Fruit fly (Drosophila melanogaster) whole organism, embryonic: Measurements from ENCODE around the gene CG31131.

Source experiments
- Ada2b ChIP-seq: fragments of 200-800 bp; sonication (Bioruptor generic); IDR thresholded peaks from 2 replicates; pipeline ENCODE4 v1.3.6; 2022; ENCODE audit warnings: missing biosample characterization, missing genetic modification characterization
- Atf3 ChIP-seq: fragments of 200-800 bp; sonication (Bioruptor generic); optimal IDR thresholded peaks from 3 replicates; lab custom pipeline; 2016; ENCODE audit warnings: missing biosample characterization, missing genetic modification characterization
- B-H2 ChIP-seq: fragments of 200-800 bp; sonication (Bioruptor generic); optimal IDR thresholded peaks from 2 replicates; lab custom pipeline; 2018; ENCODE audit warnings: missing biosample characterization, mild to moderate bottlenecking, missing genetic modification characterization
- CG10462 ChIP-seq: fragments of 200-800 bp; sonication (Bioruptor generic); optimal IDR thresholded peaks from 2 replicates; lab custom pipeline; 2016; ENCODE audit warnings: missing biosample characterization, missing genetic modification characterization
- CG11093 ChIP-seq: fragments of 200-800 bp; sonication (Bioruptor generic); IDR thresholded peaks from 3 replicates; pipeline ENCODE4 v1.3.6; 2022; ENCODE audit warnings: missing biosample characterization, missing genetic modification characterization
- CG13775 ChIP-seq: fragments of 200-800 bp; sonication (Bioruptor generic); optimal IDR thresholded peaks from 3 replicates; lab custom pipeline; 2017; ENCODE audit warnings: missing biosample characterization, mild to moderate bottlenecking, missing genetic modification characterization
- CG14667 ChIP-seq: fragments of 200-800 bp; sonication (Bioruptor generic); IDR thresholded peaks from 2 replicates; pipeline ENCODE4 v1.3.6; 2022; ENCODE audit warnings: missing biosample characterization, missing genetic modification characterization
- CG1603 ChIP-seq: fragments of 200-800 bp; sonication (Bioruptor generic); optimal IDR thresholded peaks from 2 replicates; lab custom pipeline; 2019; ENCODE audit warnings: missing biosample characterization, mild to moderate bottlenecking, missing genetic modification characterization, moderate library complexity
- CG2678 ChIP-seq: fragments of 200-800 bp; sonication (Bioruptor generic); optimal IDR thresholded peaks from 3 replicates; lab custom pipeline; 2019; ENCODE audit warnings: missing biosample characterization, mild to moderate bottlenecking, missing genetic modification characterization, moderate library complexity
- CG31224 ChIP-seq: fragments of 200-800 bp; sonication (Bioruptor generic); IDR thresholded peaks from 2 replicates; pipeline ENCODE4 v1.3.6; 2022; ENCODE audit warnings: missing biosample characterization, missing genetic modification characterization
- CG3995 ChIP-seq: fragments of 200-800 bp; sonication (Bioruptor generic); optimal IDR thresholded peaks from 3 replicates; lab custom pipeline; 2016; ENCODE audit warnings: missing biosample characterization, missing genetic modification characterization
- CG7357 ChIP-seq: fragments of 200-800 bp; sonication (Bioruptor generic); IDR thresholded peaks from 3 replicates; pipeline ENCODE4 v1.3.6; 2022; ENCODE audit warnings: missing biosample characterization, missing genetic modification characterization
- CG8388 ChIP-seq: fragments of 200-800 bp; sonication (Bioruptor generic); optimal IDR thresholded peaks from 2 replicates; lab custom pipeline; 2019; ENCODE audit warnings: missing biosample characterization, mild to moderate bottlenecking, missing genetic modification characterization, moderate library complexity
- CG8924 ChIP-seq: fragments of 200-800 bp; optimal IDR thresholded peaks from 3 replicates; lab custom pipeline; 2019; ENCODE audit warnings: missing biosample characterization, mild to moderate bottlenecking, missing genetic modification characterization, moderate library complexity
- CG9797 ChIP-seq: fragments of 200-800 bp; sonication (Bioruptor generic); optimal IDR thresholded peaks from 3 replicates; lab custom pipeline; 2018; ENCODE audit warnings: missing biosample characterization, mild to moderate bottlenecking, missing genetic modification characterization
- Camta ChIP-seq: fragments of 200-800 bp; sonication (Bioruptor generic); optimal IDR thresholded peaks from 2 replicates; lab custom pipeline; 2016; ENCODE audit warnings: missing biosample characterization, missing genetic modification characterization
- Chrac-16 ChIP-seq: fragments of 200-800 bp; sonication (Bioruptor generic); optimal IDR thresholded peaks from 3 replicates; lab custom pipeline; 2016; ENCODE audit warnings: missing biosample characterization, missing genetic modification characterization
- Doc2 ChIP-seq: fragments of 200-800 bp; sonication (Bioruptor generic); IDR thresholded peaks from 2 replicates; pipeline ENCODE4 v1.3.6; 2022; ENCODE audit warnings: missing biosample characterization, missing genetic modification characterization
- Ets97D ChIP-seq: fragments of 200-800 bp; sonication (Bioruptor generic); optimal IDR thresholded peaks from 3 replicates; lab custom pipeline; 2016; ENCODE audit warnings: missing biosample characterization, missing genetic modification characterization
- Hand ChIP-seq: fragments of 200-800 bp; sonication (Bioruptor generic); optimal IDR thresholded peaks from 2 replicates; lab custom pipeline; 2017; ENCODE audit warnings: mild to moderate bottlenecking, missing biosample characterization, missing genetic modification reagents, missing genetic modification characterization
- Max ChIP-seq: fragments of 200-800 bp; sonication (Bioruptor generic); optimal IDR thresholded peaks from 2 replicates; lab custom pipeline; 2016; ENCODE audit warnings: missing biosample characterization, mild to moderate bottlenecking, missing genetic modification characterization
- fd96Cb ChIP-seq: fragments of 200-800 bp; sonication (Bioruptor generic); optimal IDR thresholded peaks from 2 replicates; lab custom pipeline; 2018; ENCODE audit warnings: missing biosample characterization, mild to moderate bottlenecking, missing genetic modification characterization, moderate library complexity
- lov ChIP-seq, 2 experiments: fragments of 200-800 bp in 1 of 2; fragments of >200 bp in 1 of 2; sonication (Bioruptor generic) in 1 of 2; IDR thresholded peaks in 1 of 2; optimal IDR thresholded peaks in 1 of 2; 2 replicates in 1 of 2; 3 replicates in 1 of 2; pipeline versions ENCODE4 v1.3.6 to Lab custom; 2017 to 2022; ENCODE audit warnings: missing biosample characterization in 1 of 2, missing genetic modification characterization in 1 of 2
- p53 ChIP-seq: fragments of 200-800 bp; sonication (Bioruptor generic); optimal IDR thresholded peaks from 2 replicates; lab custom pipeline; 2016; ENCODE audit warnings: missing biosample characterization, missing genetic modification characterization
- phol ChIP-seq: fragments of 200-800 bp; sonication (Bioruptor generic); optimal IDR thresholded peaks from 3 replicates; lab custom pipeline; 2018; ENCODE audit warnings: missing biosample characterization, mild to moderate bottlenecking, missing genetic modification characterization, moderate library complexity
- psq ChIP-seq: fragments of 200-800 bp; sonication (Bioruptor generic); optimal IDR thresholded peaks from 2 replicates; lab custom pipeline; 2017; ENCODE audit warnings: missing biosample characterization, missing genetic modification characterization
- salm ChIP-seq: fragments of 200-800 bp; sonication (Bioruptor generic); optimal IDR thresholded peaks from 2 replicates; lab custom pipeline; 2018; ENCODE audit warnings: missing biosample characterization, mild to moderate bottlenecking, missing genetic modification characterization
- trh ChIP-seq: fragments of 200-800 bp; sonication (Bioruptor generic); optimal IDR thresholded peaks from 2 replicates; lab custom pipeline; 2016; ENCODE audit warnings: missing biosample characterization, missing genetic modification characterization
- tup ChIP-seq: fragments of 200-800 bp; sonication (Bioruptor generic); optimal IDR thresholded peaks from 2 replicates; lab custom pipeline; 2016; ENCODE audit warnings: missing biosample characterization, mild to moderate bottlenecking, missing genetic modification characterization, moderate library complexity
- unpg ChIP-seq: fragments of 200-800 bp; sonication (Bioruptor generic); optimal IDR thresholded peaks from 3 replicates; lab custom pipeline; 2018; ENCODE audit warnings: missing biosample characterization, mild to moderate bottlenecking, missing genetic modification characterization, moderate library complexity
- vnd ChIP-seq: fragments of 200-800 bp; sonication (Bioruptor generic); IDR thresholded peaks from 3 replicates; pipeline ENCODE4 v1.3.6; 2022; ENCODE audit warnings: missing biosample characterization, missing genetic modification characterization; ENCODE audit not compliant: partially characterized antibody

The CG31131 gene

DNA sequence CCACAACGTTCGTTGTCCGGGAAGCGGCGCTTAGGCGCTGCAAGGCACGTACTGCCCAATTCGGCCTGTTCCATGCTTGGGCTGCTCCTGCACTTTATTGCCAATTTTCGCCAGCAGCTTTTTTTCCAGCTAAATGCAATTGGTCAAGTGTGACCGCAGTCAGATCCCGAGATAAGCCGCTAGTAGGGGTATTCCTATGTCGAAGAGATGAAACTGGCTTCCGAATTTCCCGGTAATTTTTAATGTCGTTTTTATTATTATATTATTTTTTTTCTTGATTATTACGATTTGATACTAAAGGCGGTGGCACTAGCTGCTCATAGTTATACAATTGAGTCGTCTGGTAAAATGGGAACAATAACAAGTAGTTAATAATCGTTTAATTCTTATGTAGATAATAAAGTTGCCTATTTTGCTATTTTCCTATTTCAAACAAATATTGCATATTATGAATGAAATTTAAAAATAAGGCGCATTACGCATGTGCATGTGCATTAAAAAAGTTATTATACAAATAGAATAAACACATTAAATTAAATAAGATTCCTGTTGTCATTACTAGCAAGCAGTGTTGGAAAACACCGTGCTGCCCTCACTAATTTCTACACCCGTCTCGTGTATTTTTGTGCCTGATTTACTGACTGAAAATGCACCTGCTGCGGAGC lies 46.5 kb downstream of the CG31131 start, which contains the start of the genes CG5003 and mRpS22 (continued):
- 0 out of 3 replicates have a peak, but pooled peaks have one; percentile 25 for TF ChIP-seq CG11093
- no peak for TF ChIP-seq Hand
- 0 out of 3 replicates have a peak, but pooled peaks have one; percentile 28 for TF ChIP-seq vnd (GFP tag; lab: Robert Waterston, UW)
- peak; percentile 14 for TF ChIP-seq CG8388 (GFP tag; lab: Kevin White, UChicago)
- no peak for TF ChIP-seq Doc2
- peak; percentile 20 for TF ChIP-seq fd96Cb
- TF ChIP-seq Chrac-16 (GFP tag; lab: Kevin White, UChicago): peak; percentile 59
- peak; percentile 78 for TF ChIP-seq CG2678 (tag; lab: Kevin White, UChicago)
- peak; percentile 38 for TF ChIP-seq unpg (GFP tag; lab: Kevin White, UChicago)
- peak; percentile 73 for TF ChIP-seq CG8924 (tag; lab: Kevin White, UChicago)
- TF ChIP-seq CG9797 (GFP tag; lab: Kevin White, UChicago): peak; percentile 62
- TF ChIP-seq tup (GFP tag; lab: Kevin White, UChicago): no peak
- no peak for TF ChIP-seq psq (GFP tag; lab: Kevin White, UChicago)
- TF ChIP-seq CG31224 (GFP tag; lab: Robert Waterston, UW): no peak; the same call in 1 of the 2 replicates
- TF ChIP-seq CG7357 (GFP tag; lab: Robert Waterston, UW): 0 out of 3 replicates have a peak, but pooled peaks have one; percentile 26
- peak; percentile 26 for TF ChIP-seq CG3995
- peak; percentile 75 for TF ChIP-seq CG13775
- TF ChIP-seq salm (tag; lab: Kevin White, UChicago): no peak
- peak; percentile 12; the same call in 1 of the 2 replicates for TF ChIP-seq Ada2b
- TF ChIP-seq trh (GFP tag; lab: Kevin White, UChicago): no peak
- peak; percentile 51 for TF ChIP-seq B-H2
- TF ChIP-seq lov (optimal IDR thresholded peaks at IDR 0.05; lab: Kevin White, UChicago): no peak
- TF ChIP-seq lov (GFP tag; IDR thresholded peaks at IDR 0.05; lab: Robert Waterston, UW): no peak
- peak; percentile 76 for TF ChIP-seq phol (tag; lab: Kevin White, UChicago)
- peak; percentile 40 for TF ChIP-seq CG14667
- peak; percentile 63 for TF ChIP-seq Max

- TF ChIP-seq CG1603 (tag; lab: Kevin White, UChicago) (no peak), p53 (no peak), Camta (no peak), Atf3 (GFP tag; lab: Kevin White, UChicago) (no peak), CG10462 (GFP tag; lab: Kevin White, UChicago) (no peak), Ets97D (GFP tag; lab: Kevin White, UChicago) (no peak)
These were observed 50.9 kb downstream of the CG31131 start, which contains the start of gene mil for dm6 chr3R:27912147-27912546. Gene mil (plus strand): TSS chr3R:27912447.
